Worm (Caenorhabditis elegans): ENCODE data around the gene trcs-2.

ce11 chrII:8698828-8699227, 23.4 kb upstream of the trcs-2 start, which contains the start of gene chdh-1:
- TF ChIP-seq ets-7 (tag; optimal IDR thresholded peaks at IDR 0.05), result no peak
- no peak for TF ChIP-seq hmg-4 (GFP tag; optimal IDR thresholded peaks at IDR 0.05)

All from whole organism, early embryonic.